Fruit fly (Drosophila melanogaster) whole organism, prepupa: ENCODE measurements around the gene sd.

Experiments
- CG3919 ChIP-seq: fragments of 200-800 bp; sonication (Bioruptor generic); optimal IDR thresholded peaks from 3 replicates; lab custom pipeline; 2016; ENCODE audit warnings: missing biosample characterization, missing genetic modification characterization
- CG8632 ChIP-seq: fragments of 200-800 bp; sonication (Bioruptor generic); optimal IDR thresholded peaks from 3 replicates; lab custom pipeline; 2016; ENCODE audit warnings: missing biosample characterization, missing genetic modification characterization
- Gug ChIP-seq: fragments of 200-800 bp; sonication (Bioruptor generic); IDR thresholded peaks from 2 replicates; pipeline ENCODE4 v1.3.6; 2022; ENCODE audit warnings: missing biosample characterization, missing genetic modification characterization
- Sox102F ChIP-seq: fragments of 200-800 bp; sonication (Bioruptor generic); optimal IDR thresholded peaks from 2 replicates; lab custom pipeline; 2016; ENCODE audit warnings: missing biosample characterization, mild to moderate bottlenecking, missing genetic modification characterization
- cyc ChIP-seq: fragments of 200-800 bp; sonication (Bioruptor generic); optimal IDR thresholded peaks from 3 replicates; lab custom pipeline; 2016; ENCODE audit warnings: missing biosample characterization, missing genetic modification characterization
- ss ChIP-seq, 2 experiments: fragments of 200-800 bp; sonication (Bioruptor generic); optimal IDR thresholded peaks; 2 replicates in 1 of 2; 3 replicates in 1 of 2; lab custom pipeline; 2017 to 2018; ENCODE audit warnings: mild to moderate bottlenecking in 2 of 2, missing biosample characterization in 2 of 2, missing genetic modification characterization in 2 of 2, moderate library complexity in 1 of 2

DNA sequence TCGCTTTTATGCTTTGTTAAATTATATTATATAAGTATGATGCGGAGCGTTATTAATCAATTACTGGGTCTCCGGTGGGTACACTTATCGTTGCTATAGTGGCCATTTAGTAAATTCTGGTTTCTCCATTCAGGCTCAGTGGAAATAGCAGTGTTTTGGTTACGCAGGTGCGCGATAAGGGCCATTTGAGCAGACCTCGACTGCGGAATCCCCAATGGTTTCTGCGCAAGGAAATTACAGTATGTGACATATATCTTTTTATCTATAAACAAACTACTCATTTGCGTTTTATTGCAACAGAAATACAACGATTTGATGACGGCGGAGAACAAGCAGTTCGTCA, 42.9 kb upstream of the sd start:
- TF ChIP-seq ss (GFP tag; optimal IDR thresholded peaks at IDR 0.05; lab: Kevin White, UChicago) = no peak
- TF ChIP-seq cyc = no peak
- no peak for TF ChIP-seq Sox102F (GFP tag; lab: Kevin White, UChicago)
- no peak for TF ChIP-seq CG8632
- no peak for TF ChIP-seq CG3919
- no peak for TF ChIP-seq Gug (GFP tag; lab: Robert Waterston, UW)
